Worm (Caenorhabditis elegans): ENCODE results near the gene dnc-2.

ce11 chrIII:5948986-5949385 is 23.4 kb upstream of the dnc-2 start:
- no peak for TF ChIP-seq rnt-1 (tag; optimal IDR thresholded peaks at IDR 0.05)
- TF ChIP-seq ceh-30 (tag; optimal IDR thresholded peaks at IDR 0.05) = no peak
- no peak for TF ChIP-seq mec-3 (tag; optimal IDR thresholded peaks at IDR 0.05; ENCODE audit: borderline replicate concordance)
